Fruit fly (Drosophila melanogaster): ENCODE results near the gene pdgy.

The pdgy gene

DNA sequence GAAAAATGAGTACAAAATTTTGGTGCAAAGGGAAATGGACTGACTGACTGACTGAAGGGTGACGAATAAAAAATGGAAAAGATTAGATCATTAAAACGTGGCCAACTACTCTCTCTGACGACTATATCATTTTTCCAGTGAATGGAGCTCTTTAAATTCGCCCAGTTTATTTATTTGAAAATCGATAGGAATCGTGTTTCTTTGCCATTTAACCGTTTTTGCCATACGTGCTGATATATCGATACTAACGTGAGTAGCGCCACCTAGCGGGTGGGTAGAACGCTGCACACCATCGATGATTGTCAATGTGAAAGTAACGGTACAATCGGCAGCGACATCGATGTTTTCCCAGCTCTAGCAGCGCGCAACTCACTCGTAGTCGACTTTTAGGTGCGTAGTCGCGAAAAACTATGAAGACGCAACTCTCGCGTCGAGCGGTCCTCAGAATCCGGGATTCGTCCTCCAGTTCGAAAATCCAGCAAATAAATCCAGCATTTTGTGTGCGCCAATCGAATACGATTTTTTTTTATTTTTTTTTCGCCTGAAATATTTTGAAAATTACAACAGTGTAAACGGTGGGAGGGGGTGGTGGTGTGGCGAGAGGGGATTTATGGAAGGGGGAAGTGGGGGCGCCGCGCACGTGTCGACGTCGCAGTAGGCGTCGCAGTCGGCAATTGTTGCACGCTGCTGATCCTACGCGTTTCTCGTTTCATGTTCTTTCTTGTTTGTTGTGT, 1.9 kb upstream of the pdgy start, which contains the start of the genes CG9030 and eag (continued):
- TF ChIP-seq prd (optimal IDR thresholded peaks at IDR 0.05), result no peak
- no peak for TF ChIP-seq prd (GFP tag; IDR thresholded peaks at IDR 0.05)
- no peak for TF ChIP-seq CG4360 (GFP tag; IDR thresholded peaks at IDR 0.05)
- peak; percentile 27 for TF ChIP-seq CoRest (tag; optimal IDR thresholded peaks at IDR 0.05)
- TF ChIP-seq ro (GFP tag; IDR thresholded peaks at IDR 0.05), result no peak
- no peak for TF ChIP-seq CG1647 (GFP tag; optimal IDR thresholded peaks at IDR 0.05)
- TF ChIP-seq CG2120 (GFP tag; optimal IDR thresholded peaks at IDR 0.05), result peak; percentile 28
- TF ChIP-seq nau (GFP tag; optimal IDR thresholded peaks at IDR 0.05), result no peak
- no peak for TF ChIP-seq nom (GFP tag; optimal IDR thresholded peaks at IDR 0.05)
- TF ChIP-seq ATbp (GFP tag; optimal IDR thresholded peaks at IDR 0.05), result no peak
- no peak for TF ChIP-seq CG6765 (GFP tag; optimal IDR thresholded peaks at IDR 0.05)
- TF ChIP-seq CG6175 (GFP tag; IDR thresholded peaks at IDR 0.05), result no peak
- no peak for TF ChIP-seq Fer2 (tag; optimal IDR thresholded peaks at IDR 0.05)
- TF ChIP-seq CG11723 (GFP tag; optimal IDR thresholded peaks at IDR 0.05), result no peak
- no peak for TF ChIP-seq ac (GFP tag; optimal IDR thresholded peaks at IDR 0.05)
- no peak for TF ChIP-seq mirr (GFP tag; optimal IDR thresholded peaks at IDR 0.05)
- TF ChIP-seq CG1233 (GFP tag; optimal IDR thresholded peaks at IDR 0.05), result no peak
- TF ChIP-seq gce (GFP tag; IDR thresholded peaks at IDR 0.05), result no peak
- TF ChIP-seq CG3847 (GFP tag; IDR thresholded peaks at IDR 0.05), result 0 out of 2 replicates have a peak, but pooled peaks have one; percentile 17
- no peak for TF ChIP-seq vfl (GFP tag; optimal IDR thresholded peaks at IDR 0.05)
- no peak for TF ChIP-seq CG11695 (GFP tag; IDR thresholded peaks at IDR 0.05)
- peak; percentile 36 for TF ChIP-seq CG11504 (tag; optimal IDR thresholded peaks at IDR 0.05)
- no peak for TF ChIP-seq CG18619 (GFP tag; optimal IDR thresholded peaks at IDR 0.05)
- TF ChIP-seq fd96Cb (tag; optimal IDR thresholded peaks at IDR 0.05), result no peak
- TF ChIP-seq maf-S (GFP tag; optimal IDR thresholded peaks at IDR 0.05), result no peak
- TF ChIP-seq ssp (GFP tag; IDR thresholded peaks at IDR 0.05), result no peak
- TF ChIP-seq CG1024 (GFP tag; IDR thresholded peaks at IDR 0.05), result no peak
- TF ChIP-seq YL-1 (GFP tag; optimal IDR thresholded peaks at IDR 0.05), result no peak
- no peak for TF ChIP-seq Max (GFP tag; optimal IDR thresholded peaks at IDR 0.05)
- TF ChIP-seq CG14965 (GFP tag; optimal IDR thresholded peaks at IDR 0.05; ENCODE audit: borderline replicate concordance), result no peak
- TF ChIP-seq sr (GFP tag; IDR thresholded peaks at IDR 0.05), result no peak
- TF ChIP-seq seq (GFP tag; IDR thresholded peaks at IDR 0.05), result no peak
- no peak for TF ChIP-seq BtbVII (GFP tag; optimal IDR thresholded peaks at IDR 0.05)
- no peak for TF ChIP-seq CG11696 (GFP tag; IDR thresholded peaks at IDR 0.05)
- peak; percentile 18 for TF ChIP-seq CG14710 (tag; optimal IDR thresholded peaks at IDR 0.05)
- TF ChIP-seq rib (GFP tag; IDR thresholded peaks at IDR 0.05), result no peak
- TF ChIP-seq dm (GFP tag; optimal IDR thresholded peaks at IDR 0.05), result no peak
- TF ChIP-seq Opbp (GFP tag; IDR thresholded peaks at IDR 0.05; ENCODE audit: partially characterized antibody), result peak; percentile 90
- TF ChIP-seq Neu2 (GFP tag; optimal IDR thresholded peaks at IDR 0.05; ENCODE audit: borderline replicate concordance), result peak; percentile 87
- no peak for TF ChIP-seq Aef1 (GFP tag; IDR thresholded peaks at IDR 0.05)
- TF ChIP-seq HLHmδ (GFP tag; optimal IDR thresholded peaks at IDR 0.05), result no peak
- TF ChIP-seq CG13894 (tag; optimal IDR thresholded peaks at IDR 0.05), result peak; percentile 41
- TF ChIP-seq CG9215 (GFP tag; IDR thresholded peaks at IDR 0.05), result no peak
- TF ChIP-seq slbo (GFP tag; IDR thresholded peaks at IDR 0.05), result peak; percentile 34; the same call in 1 of the 2 replicates
- no peak for TF ChIP-seq CG10543 (GFP tag; optimal IDR thresholded peaks at IDR 0.05)
- TF ChIP-seq Scr (GFP tag; IDR thresholded peaks at IDR 0.05; ENCODE audit: partially characterized antibody), result peak; percentile 82
- TF ChIP-seq CG2889 (GFP tag; IDR thresholded peaks at IDR 0.05), result no peak
- TF ChIP-seq ab (GFP tag; optimal IDR thresholded peaks at IDR 0.05), result no peak
- no peak for TF ChIP-seq Lpt (GFP tag; optimal IDR thresholded peaks at IDR 0.05)
- no peak for TF ChIP-seq CG12219 (GFP tag; optimal IDR thresholded peaks at IDR 0.05)

All from whole organism, embryonic.